Worm (Caenorhabditis elegans) whole organism, young adult: ENCODE measurements around the gene srx-10.

Experiments
- B0019.2 ChIP-seq: fragments of 200-800 bp; sonication (Bioruptor generic); conservative IDR thresholded peaks from 2 replicates; pipeline ENCODE4 v1.3.6; 2022; ENCODE audit warnings: missing genetic modification reagents, missing genetic modification characterization, missing compliant biosample characterization
- B0035.1 ChIP-seq: sonication (generic microtip); optimal IDR thresholded peaks from 2 replicates; lab custom pipeline; 2016; ENCODE audit warnings: missing genetic modification characterization, mild to moderate bottlenecking, missing compliant biosample characterization, missing genotype, missing genetic modification reagents
- C06A6.2 ChIP-seq: fragments of 200-800 bp; sonication (Bioruptor generic); conservative IDR thresholded peaks from 2 replicates; pipeline ENCODE4 v1.3.6; 2022; ENCODE audit warnings: missing genetic modification characterization, missing compliant biosample characterization
- C17E4.6 ChIP-seq: fragments of 200-800 bp; sonication (Bioruptor generic); IDR thresholded peaks from 2 replicates; pipeline ENCODE4 v1.3.6; 2022; ENCODE audit warnings: missing genetic modification reagents, missing genetic modification characterization, missing compliant biosample characterization
- F10E7.11 ChIP-seq: sonication (generic microtip); optimal IDR thresholded peaks from 2 replicates; lab custom pipeline; 2017; ENCODE audit warnings: mild to moderate bottlenecking, missing genetic modification characterization, moderate library complexity, missing compliant biosample characterization
- F23B12.7 ChIP-seq: sonication (generic microtip); optimal IDR thresholded peaks from 2 replicates; lab custom pipeline; 2017; ENCODE audit warnings: missing genetic modification characterization, mild to moderate bottlenecking, missing compliant biosample characterization, antibody characterized with exemption, moderate library complexity; ENCODE audit not compliant: insufficient read depth
- F33H1.4 ChIP-seq: fragments of 200-800 bp; sonication (Bioruptor generic); IDR thresholded peaks from 2 replicates; pipeline ENCODE4 v1.3.6; 2022; ENCODE audit warnings: missing genetic modification reagents, missing genetic modification characterization, missing compliant biosample characterization
- F49E8.2 ChIP-seq: sonication (generic microtip); optimal IDR thresholded peaks from 3 replicates; lab custom pipeline; 2017; ENCODE audit warnings: missing genetic modification characterization, mild to moderate bottlenecking, missing compliant biosample characterization, antibody characterized with exemption, moderate library complexity; ENCODE audit not compliant: insufficient read depth
- F55B11.4 ChIP-seq: sonication (generic microtip); optimal IDR thresholded peaks from 2 replicates; lab custom pipeline; 2016; ENCODE audit warnings: missing compliant biosample characterization, missing genetic modification characterization, borderline replicate concordance; ENCODE audit not compliant: insufficient read depth
- F57C9.4 ChIP-seq: sonication (generic microtip); optimal IDR thresholded peaks from 2 replicates; lab custom pipeline; 2017; ENCODE audit warnings: mild to moderate bottlenecking, missing genetic modification characterization, missing compliant biosample characterization
- T07F8.4 ChIP-seq: sonication (generic microtip); optimal IDR thresholded peaks from 2 replicates; lab custom pipeline; 2016; ENCODE audit warnings: mild to moderate bottlenecking, missing genetic modification characterization, moderate library complexity, missing compliant biosample characterization
- Y53G8AR.9 ChIP-seq: fragments of 200-800 bp; sonication (Bioruptor generic); conservative IDR thresholded peaks from 2 replicates; pipeline ENCODE4 v1.3.6; 2022; ENCODE audit warnings: missing genetic modification reagents, missing genetic modification characterization, missing compliant biosample characterization
- Y95B8A.8 ChIP-seq: fragments of 200-800 bp; sonication (Bioruptor generic); IDR thresholded peaks from 2 replicates; pipeline ENCODE4 v1.3.6; 2022; ENCODE audit warnings: missing genetic modification reagents, missing genetic modification characterization, missing compliant biosample characterization
- ama-1 ChIP-seq, 3 experiments: fragments of 150-350 bp in 1 of 3; sonication (generic microtip) in 2 of 3; optimal IDR thresholded peaks; 2 replicates each; lab custom pipeline; 2014 to 2018; ENCODE audit warnings: missing biosample characterization in 2 of 3, missing genetic modification characterization in 2 of 3, missing genetic modification reagents in 2 of 3
- aptf-2 ChIP-seq: fragments of 200-800 bp; sonication (Bioruptor generic); conservative IDR thresholded peaks from 2 replicates; pipeline ENCODE4 v1.3.6; 2022; ENCODE audit warnings: missing genetic modification reagents, missing genetic modification characterization, missing compliant biosample characterization
- aptf-3 ChIP-seq: fragments of 200-800 bp; sonication (Bioruptor generic); IDR thresholded peaks from 2 replicates; pipeline ENCODE4 v1.3.6; 2022; ENCODE audit warnings: missing genetic modification characterization, missing compliant biosample characterization
- bed-1 ChIP-seq: fragments of 200-800 bp; sonication (Bioruptor generic); IDR thresholded peaks from 2 replicates; pipeline ENCODE4 v1.3.6; 2022; ENCODE audit warnings: missing genetic modification reagents, missing genetic modification characterization, missing compliant biosample characterization
- ccch-3 ChIP-seq: fragments of 200-800 bp; sonication (Bioruptor generic); optimal IDR thresholded peaks from 2 replicates; lab custom pipeline; 2018; ENCODE audit warnings: mild to moderate bottlenecking, missing genetic modification characterization, missing compliant biosample characterization
- ceh-100 ChIP-seq: fragments of 200-800 bp; sonication (Bioruptor generic); IDR thresholded peaks from 2 replicates; pipeline ENCODE4 v1.3.6; 2022; ENCODE audit warnings: missing genetic modification reagents, missing genetic modification characterization, missing compliant biosample characterization
- ceh-91 ChIP-seq: fragments of 200-800 bp; sonication (Bioruptor generic); IDR thresholded peaks from 2 replicates; pipeline ENCODE4 v1.3.6; 2022; ENCODE audit warnings: missing genetic modification reagents, missing genetic modification characterization, missing compliant biosample characterization
- egl-44 ChIP-seq: fragments of 200-800 bp; sonication (Bioruptor generic); IDR thresholded peaks from 2 replicates; pipeline ENCODE4 v1.3.6; 2022; ENCODE audit warnings: missing genetic modification reagents, missing genetic modification characterization, missing compliant biosample characterization
- egrh-3 ChIP-seq: fragments of 200-800 bp; sonication (Bioruptor generic); IDR thresholded peaks from 2 replicates; pipeline ENCODE4 v1.3.6; 2022; ENCODE audit warnings: missing genetic modification reagents, missing genetic modification characterization, missing compliant biosample characterization
- ets-4 ChIP-seq: fragments of 200-800 bp; sonication (Bioruptor generic); optimal IDR thresholded peaks from 2 replicates; lab custom pipeline; 2018; ENCODE audit warnings: mild to moderate bottlenecking, missing genetic modification characterization, missing compliant biosample characterization
- fkh-3 ChIP-seq: sonication (generic microtip); optimal IDR thresholded peaks from 2 replicates; lab custom pipeline; 2016; ENCODE audit warnings: mild to moderate bottlenecking, missing genetic modification characterization, missing compliant biosample characterization
- him-1 ChIP-seq: sonication (generic microtip); optimal IDR thresholded peaks from 2 replicates; lab custom pipeline; 2016; ENCODE audit warnings: missing genotype, missing genetic modification reagents, missing genetic modification characterization, missing compliant biosample characterization
- hmg-1.2 ChIP-seq: fragments of 200-800 bp; sonication (Bioruptor generic); IDR thresholded peaks from 2 replicates; pipeline ENCODE4 v1.3.6; 2022; ENCODE audit warnings: missing genetic modification reagents, missing genetic modification characterization, missing compliant biosample characterization
- lag-1 ChIP-seq: fragments of 200-800 bp; sonication (Bioruptor generic); IDR thresholded peaks from 2 replicates; pipeline ENCODE4 v1.3.6; 2022; ENCODE audit warnings: missing genetic modification reagents, missing genetic modification characterization, missing compliant biosample characterization
- let-607 ChIP-seq, 2 experiments: fragments of 200-800 bp in 1 of 2; sonication (Bioruptor generic) in 1 of 2; sonication (generic microtip) in 1 of 2; optimal IDR thresholded peaks; 2 replicates each; lab custom pipeline; 2016 to 2018; ENCODE audit warnings: mild to moderate bottlenecking in 2 of 2, missing compliant biosample characterization in 2 of 2, missing genetic modification characterization in 2 of 2, moderate library complexity in 2 of 2, missing genotype in 1 of 2
- lin-35 ChIP-seq, 3 experiments: fragments of 150-350 bp in 2 of 3; sonication (generic microtip) in 1 of 3; optimal IDR thresholded peaks; 2 replicates each; lab custom pipeline; 2014 to 2018; ENCODE audit warnings: missing biosample characterization in 3 of 3, missing genetic modification characterization in 3 of 3, missing genetic modification reagents in 3 of 3
- lsy-27 ChIP-seq: sonication (generic microtip); optimal IDR thresholded peaks from 2 replicates; lab custom pipeline; 2017; ENCODE audit warnings: missing genetic modification characterization, mild to moderate bottlenecking, missing compliant biosample characterization, antibody characterized with exemption, missing genotype, borderline replicate concordance; ENCODE audit not compliant: insufficient read depth
- madf-8 ChIP-seq: fragments of 200-800 bp; sonication (Bioruptor generic); conservative IDR thresholded peaks from 2 replicates; pipeline ENCODE4 v1.3.6; 2022; ENCODE audit warnings: missing genetic modification reagents, missing genetic modification characterization, missing compliant biosample characterization
- mcd-1 ChIP-seq: fragments of 200-800 bp; sonication (Bioruptor generic); IDR thresholded peaks from 2 replicates; pipeline ENCODE4 v1.3.6; 2022; ENCODE audit warnings: missing genetic modification reagents, missing genetic modification characterization, missing compliant biosample characterization
- nfya-2 ChIP-seq: fragments of 200-800 bp; sonication (Bioruptor generic); IDR thresholded peaks from 2 replicates; pipeline ENCODE4 v1.3.6; 2022; ENCODE audit warnings: missing genetic modification reagents, missing genetic modification characterization, missing compliant biosample characterization
- nhr-90 ChIP-seq: sonication (generic microtip); optimal IDR thresholded peaks from 2 replicates; lab custom pipeline; 2016; ENCODE audit warnings: missing genotype, mild to moderate bottlenecking, missing genetic modification characterization, missing compliant biosample characterization
- rec-8 ChIP-seq, 2 experiments: sonication (generic microtip); optimal IDR thresholded peaks; 2 replicates each; lab custom pipeline; 2016; ENCODE audit warnings: mild to moderate bottlenecking in 2 of 2, missing genetic modification characterization in 2 of 2, missing genetic modification reagents in 2 of 2, missing genotype in 2 of 2, missing biosample characterization in 1 of 2, missing compliant biosample characterization in 1 of 2, moderate library complexity in 1 of 2
- rpc-1 ChIP-seq, 2 experiments: fragments of 150-350 bp in 1 of 2; sonication (generic microtip) in 1 of 2; optimal IDR thresholded peaks; 2 replicates each; lab custom pipeline; 2014 to 2018; ENCODE audit warnings: missing biosample characterization in 1 of 2, missing genetic modification characterization in 1 of 2, missing genetic modification reagents in 1 of 2, missing genotype in 1 of 2
- snpc-1.1 ChIP-seq: sonication (generic microtip); optimal IDR thresholded peaks from 2 replicates; lab custom pipeline; 2017; ENCODE audit warnings: missing genetic modification characterization, mild to moderate bottlenecking, missing compliant biosample characterization, antibody characterized with exemption, moderate library complexity, missing genotype, missing genetic modification reagents; ENCODE audit not compliant: insufficient read depth
- snpc-1.3 ChIP-seq: sonication (generic microtip); optimal IDR thresholded peaks from 2 replicates; lab custom pipeline; 2017; ENCODE audit warnings: missing genetic modification characterization, mild to moderate bottlenecking, missing compliant biosample characterization, antibody characterized with exemption, moderate library complexity, missing genotype, missing genetic modification reagents; ENCODE audit not compliant: insufficient read depth
- snpc-4 ChIP-seq, 5 experiments: fragments of 150-350 bp in 1 of 5; sonication (generic microtip) in 4 of 5; optimal IDR thresholded peaks; 2 replicates each; lab custom pipeline; 2014 to 2018; ENCODE audit warnings: missing genetic modification characterization in 5 of 5, missing biosample characterization in 3 of 5, antibody characterized with exemption in 2 of 5, mild to moderate bottlenecking in 2 of 5, missing compliant biosample characterization in 2 of 5, missing genotype in 2 of 5, moderate library complexity in 2 of 5, missing genetic modification reagents in 1 of 5
- sptf-2 ChIP-seq: fragments of 200-800 bp; sonication (Bioruptor generic); optimal IDR thresholded peaks from 2 replicates; lab custom pipeline; 2018; ENCODE audit warnings: mild to moderate bottlenecking, missing genetic modification characterization, missing compliant biosample characterization
- tlf-1 ChIP-seq: fragments of 200-800 bp; sonication (Bioruptor generic); optimal IDR thresholded peaks from 2 replicates; lab custom pipeline; 2018; ENCODE audit warnings: mild to moderate bottlenecking, missing genetic modification characterization, missing compliant biosample characterization
- zfh-2 ChIP-seq: fragments of 200-800 bp; sonication (Bioruptor generic); conservative IDR thresholded peaks from 2 replicates; pipeline ENCODE4 v1.3.6; 2022; ENCODE audit warnings: missing genetic modification reagents, missing genetic modification characterization, missing compliant biosample characterization
- ztf-25 ChIP-seq: fragments of 200-800 bp; sonication (Bioruptor generic); IDR thresholded peaks from 2 replicates; pipeline ENCODE4 v1.3.6; 2022; ENCODE audit warnings: missing genetic modification reagents, missing genetic modification characterization, missing compliant biosample characterization
- ztf-6 ChIP-seq: fragments of 200-800 bp; sonication (Bioruptor generic); IDR thresholded peaks from 2 replicates; pipeline ENCODE4 v1.3.6; 2022; ENCODE audit warnings: missing genetic modification reagents, missing genetic modification characterization, missing compliant biosample characterization

srx-10 gene

ce11 chrV:13907557-13908104 is 38.7 kb downstream of the srx-10 start:
- TF ChIP-seq snpc-4 (GFP tag; optimal IDR thresholded peaks at IDR 0.05; lab: Kevin White, UChicago) (no peak), snpc-4 (tag; optimal IDR thresholded peaks at IDR 0.05; lab: Kevin White, UChicago) (peak in 1 of 4 experiments; percentile 34), ztf-6 (GFP tag; lab: Robert Waterston, UW) (no peak), bed-1 (GFP tag; lab: Robert Waterston, UW) (no peak), hmg-1.2 (GFP tag; lab: Robert Waterston, UW) (peak; percentile 56), aptf-3 (GFP tag; lab: Robert Waterston, UW) (peak; percentile 88; the same call in 1 of the 2 replicates), let-607 (tag; optimal IDR thresholded peaks at IDR 0.05; lab: Kevin White, UChicago) (peak; percentile 4 to 34), fkh-3 (tag; lab: Kevin White, UChicago) (no peak), madf-8 (GFP tag; lab: Robert Waterston, UW) (no peak), T07F8.4 (no peak), F10E7.11 (tag; lab: Kevin White, UChicago) (peak; percentile 65), F23B12.7 (tag; lab: Kevin White, UChicago) (no peak), snpc-1.3 (no peak), F33H1.4 (GFP tag; lab: Robert Waterston, UW) (no peak; the same call in none of the 2 replicates), C17E4.6 (GFP tag; lab: Robert Waterston, UW) (0 out of 2 replicates have a peak, but pooled peaks have one; percentile 34), F57C9.4 (tag; lab: Kevin White, UChicago) (peak; percentile 78), B0035.1 (tag; lab: Kevin White, UChicago) (peak; percentile 69), rec-8 (tag; optimal IDR thresholded peaks at IDR 0.05; lab: Kevin White, UChicago) (no peak), mcd-1 (GFP tag; lab: Robert Waterston, UW) (peak; percentile 70), tlf-1 (peak; percentile 91), ceh-100 (peak; percentile 54; the same call in 1 of the 2 replicates), snpc-1.1 (tag; lab: Kevin White, UChicago) (no peak), nfya-2 (GFP tag; lab: Robert Waterston, UW) (no peak), F49E8.2 (tag; lab: Kevin White, UChicago) (no peak), F55B11.4 (tag; lab: Kevin White, UChicago) (no peak), lin-35 (GFP tag; optimal IDR thresholded peaks at IDR 0.05; lab: Kevin White, UChicago) (peak in 1 of 3 experiments; percentile 55), C06A6.2 (peak; percentile 74), Y95B8A.8 (peak; percentile 88), ets-4 (GFP tag; lab: Kevin White, UChicago) (peak; percentile 81), ceh-91 (GFP tag; lab: Robert Waterston, UW) (no peak), rpc-1 (optimal IDR thresholded peaks at IDR 0.05; lab: Kevin White, UChicago) (no peak), rpc-1 (tag; optimal IDR thresholded peaks at IDR 0.05; lab: Kevin White, UChicago) (no peak), nhr-90 (tag; lab: Kevin White, UChicago) (peak; percentile 94), aptf-2 (GFP tag; lab: Robert Waterston, UW) (no peak), lsy-27 (tag; lab: Kevin White, UChicago) (no peak), ztf-25 (GFP tag; lab: Robert Waterston, UW) (0 out of 2 replicates have a peak, but pooled peaks have one; percentile 6), egrh-3 (GFP tag; lab: Robert Waterston, UW) (no peak), sptf-2 (GFP tag; lab: Kevin White, UChicago) (no peak), Y53G8AR.9 (GFP tag; lab: Robert Waterston, UW) (peak; percentile 95), him-1 (no peak), ama-1 (optimal IDR thresholded peaks at IDR 0.05; lab: Kevin White, UChicago) (peak; percentile 91), ama-1 (GFP tag; optimal IDR thresholded peaks at IDR 0.05; lab: Kevin White, UChicago) (no peak), egl-44 (GFP tag; lab: Robert Waterston, UW) (peak; percentile 77), ccch-3 (GFP tag; lab: Kevin White, UChicago) (no peak), lag-1 (GFP tag; lab: Robert Waterston, UW) (0 out of 2 replicates have a peak, but pooled peaks have one; percentile 69), B0019.2 (GFP tag; lab: Robert Waterston, UW) (no peak; the same call in 1 of the 2 replicates), zfh-2 (GFP tag; lab: Robert Waterston, UW) (no peak)
